Worm (Caenorhabditis elegans): ENCODE data around the gene pqn-39.
A peak's percentile ranks its signal among the peaks of the same experiment; 100 is the strongest.

pqn-39 gene

DNA sequence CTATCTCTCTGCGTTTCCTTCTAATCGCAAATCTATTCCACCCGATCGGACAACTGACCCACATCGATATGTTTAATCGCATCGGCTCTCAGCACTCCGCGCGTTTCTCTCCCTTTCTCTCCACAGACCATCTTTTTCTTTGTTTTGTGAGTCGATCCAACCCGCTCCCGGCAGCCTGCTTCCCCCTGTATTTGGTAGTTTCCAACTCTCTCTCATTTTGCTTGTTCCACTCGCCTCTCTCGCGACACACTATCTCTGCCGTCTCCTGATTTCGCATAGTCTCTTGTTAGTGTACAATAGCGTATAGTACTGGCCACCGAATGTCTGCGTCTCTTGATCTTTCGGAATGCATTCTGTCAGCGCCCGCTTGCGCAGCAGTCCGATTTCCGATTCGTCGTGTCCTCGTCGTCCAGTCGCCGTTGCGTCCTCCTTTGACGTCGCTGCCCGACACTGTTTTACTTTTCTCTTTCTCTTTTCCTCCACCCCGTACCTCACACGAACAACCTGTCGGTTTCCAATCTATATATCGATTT lies 17.8 kb downstream of the pqn-39 start:
- TF ChIP-seq nhr-12 (tag; optimal IDR thresholded peaks at IDR 0.05) (no peak), fkh-10 (GFP tag; optimal IDR thresholded peaks at IDR 0.05) (no peak), nhr-237 (tag; optimal IDR thresholded peaks at IDR 0.05) (no peak), pha-4 (tag; optimal IDR thresholded peaks at IDR 0.05) (peak; percentile 71), nfya-1 (tag; optimal IDR thresholded peaks at IDR 0.05; ENCODE audit: insufficient read depth) (peak; percentile 44), lsy-12 (tag; optimal IDR thresholded peaks at IDR 0.05) (peak; percentile 34), ceh-28 (tag; optimal IDR thresholded peaks at IDR 0.05) (peak; percentile 67), tbx-2 (tag; optimal IDR thresholded peaks at IDR 0.05) (peak; percentile 22), nhr-43 (tag; optimal IDR thresholded peaks at IDR 0.05; ENCODE audit: poor library complexity, severe bottlenecking) (peak; percentile 64), hmg-11 (tag; optimal IDR thresholded peaks at IDR 0.05) (peak; percentile 59), jun-1 (tag; optimal IDR thresholded peaks at IDR 0.05) (peak; percentile 18), pqm-1 (tag; optimal IDR thresholded peaks at IDR 0.05) (peak; percentile 26), snpc-4 (tag; optimal IDR thresholded peaks at IDR 0.05) (peak; percentile 5), nhr-23 (tag; optimal IDR thresholded peaks at IDR 0.05) (peak; percentile 81), unc-62 (GFP tag; optimal IDR thresholded peaks at IDR 0.05) (no peak), nhr-25 (tag; optimal IDR thresholded peaks at IDR 0.05) (peak; percentile 91), elt-2 (tag; optimal IDR thresholded peaks at IDR 0.05) (peak; percentile 39)

- TF ChIP-seq fos-1 (tag; optimal IDR thresholded peaks at IDR 0.05) (no peak), sea-2 (GFP tag; optimal IDR thresholded peaks at IDR 0.05) (no peak), pha-4 (tag; optimal IDR thresholded peaks at IDR 0.05) (no peak), unc-39 (tag; optimal IDR thresholded peaks at IDR 0.05) (no peak), ceh-9 (tag; optimal IDR thresholded peaks at IDR 0.05) (no peak), zag-1 (tag; optimal IDR thresholded peaks at IDR 0.05) (no peak)
Observed at ce11 chrX:13948810-13949209, 19.7 kb downstream of the pqn-39 start, which contains the start of gene alg-1. alg-1 (plus strand) TSS chrX:13949110.

- TF ChIP-seq eor-1 (tag; optimal IDR thresholded peaks at IDR 0.05), result no peak
- peak; percentile 51 for TF ChIP-seq egl-5 (tag; optimal IDR thresholded peaks at IDR 0.05)
- TF ChIP-seq hmg-11 (tag; optimal IDR thresholded peaks at IDR 0.05), result peak; percentile 65
- no peak for TF ChIP-seq ZK546.5 (tag; optimal IDR thresholded peaks at IDR 0.05)
- peak; percentile 53 for TF ChIP-seq lin-39 (tag; optimal IDR thresholded peaks at IDR 0.05)
- no peak for TF ChIP-seq R02D3.7 (tag; optimal IDR thresholded peaks at IDR 0.05)
- no peak for TF ChIP-seq unc-62 (GFP tag; optimal IDR thresholded peaks at IDR 0.05)
- no peak for TF ChIP-seq sea-2 (GFP tag; optimal IDR thresholded peaks at IDR 0.05)
- no peak for TF ChIP-seq nhr-12 (tag; optimal IDR thresholded peaks at IDR 0.05)
- no peak for TF ChIP-seq zag-1 (tag; optimal IDR thresholded peaks at IDR 0.05)
- no peak for TF ChIP-seq egl-27 (tag; optimal IDR thresholded peaks at IDR 0.05)
Observed at ce11 chrX:13948167-13948566, 20.3 kb downstream of the pqn-39 start.

ce11 chrX:13946693-13947583 lies 21.5 kb downstream of the pqn-39 start:
- TF ChIP-seq elt-2 (tag; optimal IDR thresholded peaks at IDR 0.05) (peak; percentile 76), pqm-1 (tag; optimal IDR thresholded peaks at IDR 0.05) (peak; percentile 44), ZK546.5 (tag; optimal IDR thresholded peaks at IDR 0.05) (no peak)

DNA sequence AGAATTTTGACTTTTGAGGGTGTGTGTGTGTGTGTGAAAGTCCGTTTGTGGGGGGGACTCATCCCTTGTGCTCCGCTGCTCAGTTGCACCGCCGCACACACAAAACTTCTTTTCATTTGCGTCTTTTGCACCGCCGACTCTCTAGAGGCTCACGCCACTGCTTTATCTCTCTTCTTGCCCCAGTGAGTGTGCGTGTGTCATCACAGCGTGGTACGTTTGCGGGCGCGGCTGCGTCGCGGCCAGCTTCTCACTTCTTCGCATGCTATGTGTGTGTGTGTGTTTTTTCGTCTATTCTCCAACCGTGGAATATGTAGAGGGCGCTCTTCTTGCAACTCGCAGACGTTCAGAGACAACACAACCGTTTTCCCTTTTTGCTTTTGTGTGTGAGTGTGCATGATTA lies 23.0 kb downstream of the pqn-39 start:
- peak; percentile 58 for TF ChIP-seq fkh-10 (GFP tag; optimal IDR thresholded peaks at IDR 0.05)
- peak; percentile 32 for TF ChIP-seq pha-4 (tag; optimal IDR thresholded peaks at IDR 0.05)
- peak; percentile 31 for TF ChIP-seq unc-62 (GFP tag; optimal IDR thresholded peaks at IDR 0.05)
- peak; percentile 23 for TF ChIP-seq elt-2 (tag; optimal IDR thresholded peaks at IDR 0.05)
- peak; percentile 92 for TF ChIP-seq hmg-11 (tag; optimal IDR thresholded peaks at IDR 0.05)
- TF ChIP-seq snpc-4 (tag; optimal IDR thresholded peaks at IDR 0.05), result peak; percentile 84
- TF ChIP-seq nhr-77 (tag; optimal IDR thresholded peaks at IDR 0.05), result no peak
- peak; percentile 65 for TF ChIP-seq lin-15B (tag; optimal IDR thresholded peaks at IDR 0.05)
- no peak for TF ChIP-seq lsy-12 (tag; optimal IDR thresholded peaks at IDR 0.05)
- TF ChIP-seq elt-3 (tag; optimal IDR thresholded peaks at IDR 0.05), result no peak
- TF ChIP-seq nfya-1 (tag; optimal IDR thresholded peaks at IDR 0.05; ENCODE audit: insufficient read depth), result peak; percentile 83
- peak; percentile 36 for TF ChIP-seq mdl-1 (tag; optimal IDR thresholded peaks at IDR 0.05)
- TF ChIP-seq R02D3.7 (tag; optimal IDR thresholded peaks at IDR 0.05), result peak; percentile 21
- TF ChIP-seq tbx-2 (tag; optimal IDR thresholded peaks at IDR 0.05), result peak; percentile 50
- TF ChIP-seq lin-39 (tag; optimal IDR thresholded peaks at IDR 0.05), result peak; percentile 94
- TF ChIP-seq pqm-1 (tag; optimal IDR thresholded peaks at IDR 0.05), result no peak
- no peak for TF ChIP-seq elt-1 (tag; optimal IDR thresholded peaks at IDR 0.05)
- no peak for TF ChIP-seq ceh-28 (tag; optimal IDR thresholded peaks at IDR 0.05)

Measured in whole organism, L3 larva.